Worm (Caenorhabditis elegans): ENCODE measurements around the gene ZK697.8.

DNA sequence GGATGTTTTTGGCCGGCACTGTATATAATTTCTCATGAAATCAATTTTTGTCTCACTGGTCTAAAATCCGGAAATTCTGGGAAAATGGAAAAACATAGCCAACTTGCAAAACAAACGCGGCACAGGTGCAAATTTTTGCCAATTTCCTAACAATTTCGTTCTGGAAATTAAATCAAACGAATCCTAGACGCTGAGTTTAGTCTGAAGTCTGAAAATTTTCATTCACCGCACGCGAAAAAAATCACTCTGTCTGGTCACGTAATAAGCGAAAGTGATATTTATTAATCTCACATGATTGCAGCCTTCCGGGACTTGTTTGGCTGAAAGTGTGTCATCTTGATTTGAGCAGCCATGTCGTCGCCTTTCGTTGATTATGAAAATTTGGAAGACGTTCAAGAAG, 32.1 kb downstream of the ZK697.8 start, which contains the start of gene srw-103:
- TF ChIP-seq flt-1 (GFP tag; IDR thresholded peaks at IDR 0.05), result no peak
- TF ChIP-seq ref-1 (GFP tag; conservative IDR thresholded peaks at IDR 0.05), result no peak
- TF ChIP-seq cog-1 (tag; optimal IDR thresholded peaks at IDR 0.05), result no peak
